Worm (Caenorhabditis elegans): Measurements from ENCODE around the gene hrg-1.

Gene hrg-1

ce11 chrX:3969353-3969752, 46.7 kb downstream of the hrg-1 start:
- no peak for TF ChIP-seq ceh-43 (GFP tag; optimal IDR thresholded peaks at IDR 0.05)
- TF ChIP-seq blmp-1 (tag; optimal IDR thresholded peaks at IDR 0.05): no peak
- TF ChIP-seq unc-62 (GFP tag; optimal IDR thresholded peaks at IDR 0.05): no peak
- peak; percentile 72 for TF ChIP-seq cnd-1 (tag; optimal IDR thresholded peaks at IDR 0.05)
- no peak for TF ChIP-seq mep-1 (tag; optimal IDR thresholded peaks at IDR 0.05)
- no peak for TF ChIP-seq lsy-2 (tag; optimal IDR thresholded peaks at IDR 0.05)
- TF ChIP-seq lin-13 (tag; optimal IDR thresholded peaks at IDR 0.05): peak; percentile 25
- no peak for TF ChIP-seq nhr-12 (tag; optimal IDR thresholded peaks at IDR 0.05)
- TF ChIP-seq sptf-1 (tag; optimal IDR thresholded peaks at IDR 0.05): peak; percentile 57
- peak; percentile 74 for TF ChIP-seq ceh-83 (GFP tag; optimal IDR thresholded peaks at IDR 0.05)
- TF ChIP-seq nhr-76 (tag; optimal IDR thresholded peaks at IDR 0.05): no peak
- no peak for TF ChIP-seq zip-8 (tag; optimal IDR thresholded peaks at IDR 0.05)
- TF ChIP-seq hlh-1 (tag; optimal IDR thresholded peaks at IDR 0.05): peak; percentile 44
- TF ChIP-seq snpc-4 (tag; optimal IDR thresholded peaks at IDR 0.05): no peak
- TF ChIP-seq mab-5 (tag; optimal IDR thresholded peaks at IDR 0.05): no peak
- TF ChIP-seq mls-2 (tag; optimal IDR thresholded peaks at IDR 0.05): no peak
- no peak for TF ChIP-seq tbx-8 (GFP tag; optimal IDR thresholded peaks at IDR 0.05)
- no peak for TF ChIP-seq unc-39 (tag; optimal IDR thresholded peaks at IDR 0.05)
- TF ChIP-seq bed-3 (GFP tag; optimal IDR thresholded peaks at IDR 0.05): no peak
- TF ChIP-seq unc-120 (tag; optimal IDR thresholded peaks at IDR 0.05; ENCODE audit: poor library complexity, severe bottlenecking): peak; percentile 38
- peak; percentile 56 for TF ChIP-seq M03D4.4 (tag; optimal IDR thresholded peaks at IDR 0.05)
- no peak for TF ChIP-seq ham-2 (GFP tag; optimal IDR thresholded peaks at IDR 0.05)
- TF ChIP-seq ces-1 (GFP tag; optimal IDR thresholded peaks at IDR 0.05): no peak
- TF ChIP-seq drap-1 (GFP tag; optimal IDR thresholded peaks at IDR 0.05): peak; percentile 59
- no peak for TF ChIP-seq flh-1 (GFP tag; optimal IDR thresholded peaks at IDR 0.05)
- no peak for TF ChIP-seq nhr-28 (tag; optimal IDR thresholded peaks at IDR 0.05)
- no peak for TF ChIP-seq nhr-237 (tag; optimal IDR thresholded peaks at IDR 0.05)
- TF ChIP-seq elt-1 (tag; optimal IDR thresholded peaks at IDR 0.05; ENCODE audit: borderline replicate concordance, insufficient read depth): no peak
- no peak for TF ChIP-seq ceh-39 (tag; optimal IDR thresholded peaks at IDR 0.05)
- no peak for TF ChIP-seq sem-2 (GFP tag; optimal IDR thresholded peaks at IDR 0.05)
- TF ChIP-seq lin-32 (GFP tag; optimal IDR thresholded peaks at IDR 0.05): peak; percentile 37
- TF ChIP-seq elt-3 (tag; optimal IDR thresholded peaks at IDR 0.05): no peak
- TF ChIP-seq nhr-2 (tag; optimal IDR thresholded peaks at IDR 0.05): no peak
- peak; percentile 52 for TF ChIP-seq pha-4 (tag; optimal IDR thresholded peaks at IDR 0.05)
- TF ChIP-seq ztf-11 (tag; optimal IDR thresholded peaks at IDR 0.05): no peak

- no peak for TF ChIP-seq blmp-1 (tag; optimal IDR thresholded peaks at IDR 0.05)
These were observed 47.6 kb downstream of the hrg-1 start, which contains the start of gene C16B8.3 for ce11 chrX:3968209-3968960. C16B8.3 (minus strand) TSS chrX:3968634.

ce11 chrX:3966332-3966731, 49.7 kb downstream of the hrg-1 start, which contains the start of gene C16B8.2:
C16B8.2 (minus strand) TSS chrX:3966432.
- TF ChIP-seq blmp-1 (tag; optimal IDR thresholded peaks at IDR 0.05): no peak
- no peak for TF ChIP-seq ceh-39 (tag; optimal IDR thresholded peaks at IDR 0.05)
- no peak for TF ChIP-seq drap-1 (GFP tag; optimal IDR thresholded peaks at IDR 0.05)
- no peak for TF ChIP-seq mab-5 (tag; optimal IDR thresholded peaks at IDR 0.05)
- no peak for TF ChIP-seq mls-2 (tag; optimal IDR thresholded peaks at IDR 0.05)
- TF ChIP-seq elt-1 (tag; optimal IDR thresholded peaks at IDR 0.05; ENCODE audit: borderline replicate concordance, insufficient read depth): no peak
- no peak for TF ChIP-seq flh-1 (GFP tag; optimal IDR thresholded peaks at IDR 0.05)
- TF ChIP-seq lin-32 (GFP tag; optimal IDR thresholded peaks at IDR 0.05): no peak
- no peak for TF ChIP-seq sptf-1 (tag; optimal IDR thresholded peaks at IDR 0.05)
- no peak for TF ChIP-seq mep-1 (tag; optimal IDR thresholded peaks at IDR 0.05)
- no peak for TF ChIP-seq ztf-11 (tag; optimal IDR thresholded peaks at IDR 0.05)
- TF ChIP-seq ces-1 (GFP tag; optimal IDR thresholded peaks at IDR 0.05): no peak
- TF ChIP-seq hlh-1 (tag; optimal IDR thresholded peaks at IDR 0.05): no peak
- no peak for TF ChIP-seq unc-39 (tag; optimal IDR thresholded peaks at IDR 0.05)
- no peak for TF ChIP-seq nhr-12 (tag; optimal IDR thresholded peaks at IDR 0.05)
- TF ChIP-seq nhr-28 (tag; optimal IDR thresholded peaks at IDR 0.05): no peak
